Worm (Caenorhabditis elegans): ENCODE results near the gene Y62H9A.16.

ce11 chrX:11907263-11907662 is 10.8 kb upstream of the Y62H9A.16 start, which contains the start of gene Y62H9A.11:
- TF ChIP-seq pqm-1 (tag; optimal IDR thresholded peaks at IDR 0.05) (no peak), ztf-16 (tag; optimal IDR thresholded peaks at IDR 0.05) (no peak), sox-2 (GFP tag; IDR thresholded peaks at IDR 0.05) (no peak), elt-2 (tag; optimal IDR thresholded peaks at IDR 0.05) (no peak), unc-86 (tag; optimal IDR thresholded peaks at IDR 0.05) (no peak), elt-4 (tag; optimal IDR thresholded peaks at IDR 0.05) (no peak), fax-1 (tag; optimal IDR thresholded peaks at IDR 0.05) (no peak), ceh-9 (tag; optimal IDR thresholded peaks at IDR 0.05) (no peak), fkh-10 (GFP tag; optimal IDR thresholded peaks at IDR 0.05) (no peak), sox-4 (tag; optimal IDR thresholded peaks at IDR 0.05) (no peak), ceh-19 (GFP tag; optimal IDR thresholded peaks at IDR 0.05) (no peak), ahr-1 (tag; optimal IDR thresholded peaks at IDR 0.05) (no peak), mec-3 (tag; optimal IDR thresholded peaks at IDR 0.05; ENCODE audit: borderline replicate concordance) (no peak)
